Fruit fly (Drosophila melanogaster) whole organism, embryonic: ENCODE measurements around the gene CG4537.

Source experiments
- Bdp1 ChIP-seq: fragments of 200-800 bp; sonication (Bioruptor generic); optimal IDR thresholded peaks from 3 replicates; lab custom pipeline; 2016; ENCODE audit warnings: missing biosample characterization, missing genetic modification characterization
- CG10147 ChIP-seq: fragments of 200-800 bp; sonication (Bioruptor generic); optimal IDR thresholded peaks from 2 replicates; lab custom pipeline; 2019; ENCODE audit warnings: missing biosample characterization, mild to moderate bottlenecking, missing genetic modification characterization, moderate library complexity
- CG10543 ChIP-seq: fragments of 200-800 bp; sonication (Bioruptor generic); optimal IDR thresholded peaks from 3 replicates; lab custom pipeline; 2017; ENCODE audit warnings: missing biosample characterization, mild to moderate bottlenecking, missing genetic modification characterization, moderate library complexity
- CG10979 ChIP-seq: fragments of 200-800 bp; sonication (Bioruptor generic); optimal IDR thresholded peaks from 2 replicates; lab custom pipeline; 2018; ENCODE audit warnings: missing biosample characterization, mild to moderate bottlenecking, missing genetic modification characterization, moderate library complexity
- CG11456 ChIP-seq: fragments of 200-800 bp; sonication (Bioruptor generic); IDR thresholded peaks from 3 replicates; pipeline ENCODE4 v1.3.6; 2022; ENCODE audit warnings: missing biosample characterization, missing genetic modification characterization
- CG12071 ChIP-seq: fragments of 200-800 bp; sonication (Bioruptor generic); optimal IDR thresholded peaks from 3 replicates; lab custom pipeline; 2018; ENCODE audit warnings: missing biosample characterization, mild to moderate bottlenecking, missing genetic modification characterization
- CG12299 ChIP-seq: fragments of 200-800 bp; sonication (Bioruptor generic); optimal IDR thresholded peaks from 2 replicates; lab custom pipeline; 2018; ENCODE audit warnings: missing biosample characterization, mild to moderate bottlenecking, missing genetic modification characterization
- CG1233 ChIP-seq: fragments of 200-800 bp; sonication (Bioruptor generic); optimal IDR thresholded peaks from 4 replicates; lab custom pipeline; 2018; ENCODE audit warnings: missing biosample characterization, mild to moderate bottlenecking, missing genetic modification characterization
- CG13894 ChIP-seq: fragments of 200-800 bp; sonication (Bioruptor generic); optimal IDR thresholded peaks from 3 replicates; lab custom pipeline; 2018; ENCODE audit warnings: missing biosample characterization, mild to moderate bottlenecking, missing genetic modification characterization, moderate library complexity
- CG1603 ChIP-seq: fragments of 200-800 bp; sonication (Bioruptor generic); optimal IDR thresholded peaks from 2 replicates; lab custom pipeline; 2019; ENCODE audit warnings: missing biosample characterization, mild to moderate bottlenecking, missing genetic modification characterization, moderate library complexity
- CG17568 ChIP-seq: fragments of 200-800 bp; sonication (Bioruptor generic); optimal IDR thresholded peaks from 2 replicates; lab custom pipeline; 2018; ENCODE audit warnings: missing biosample characterization, mild to moderate bottlenecking, missing genetic modification characterization, moderate library complexity
- CG17802 ChIP-seq: fragments of 200-800 bp; sonication (Bioruptor generic); optimal IDR thresholded peaks from 2 replicates; lab custom pipeline; 2018; ENCODE audit warnings: missing biosample characterization, mild to moderate bottlenecking, missing genetic modification characterization, moderate library complexity
- CG30431 ChIP-seq: fragments of 200-800 bp; sonication (Bioruptor generic); optimal IDR thresholded peaks from 2 replicates; lab custom pipeline; 2017; ENCODE audit warnings: missing biosample characterization, missing genetic modification characterization
- CG31441 ChIP-seq: fragments of 200-800 bp; sonication (Bioruptor generic); IDR thresholded peaks from 2 replicates; pipeline ENCODE4 v1.3.6; 2022; ENCODE audit warnings: missing biosample characterization, missing genetic modification characterization
- CG33213 ChIP-seq: fragments of 200-800 bp; sonication (Bioruptor generic); optimal IDR thresholded peaks from 3 replicates; lab custom pipeline; 2016; ENCODE audit warnings: missing biosample characterization, missing genetic modification characterization
- CG5245 ChIP-seq: fragments of 200-800 bp; sonication (Bioruptor generic); optimal IDR thresholded peaks from 3 replicates; lab custom pipeline; 2016; ENCODE audit warnings: missing biosample characterization, missing genetic modification characterization
- CG6765 ChIP-seq: fragments of 200-800 bp; sonication (Bioruptor generic); optimal IDR thresholded peaks from 3 replicates; lab custom pipeline; 2017; ENCODE audit warnings: missing biosample characterization, mild to moderate bottlenecking, missing genetic modification characterization
- CG9609 ChIP-seq: fragments of 200-800 bp; sonication (Bioruptor generic); optimal IDR thresholded peaks from 3 replicates; lab custom pipeline; 2016; ENCODE audit warnings: missing biosample characterization, missing genetic modification characterization
- D19B ChIP-seq: fragments of 200-800 bp; sonication (Bioruptor generic); optimal IDR thresholded peaks from 2 replicates; lab custom pipeline; 2017; ENCODE audit warnings: missing biosample characterization, mild to moderate bottlenecking, missing genetic modification characterization
- Dbx ChIP-seq: fragments of 200-800 bp; sonication (Bioruptor generic); IDR thresholded peaks from 3 replicates; pipeline ENCODE4 v1.3.6; 2022; ENCODE audit warnings: missing biosample characterization, missing genetic modification characterization
- GATAe ChIP-seq: fragments of 200-800 bp; sonication (Bioruptor generic); conservative IDR thresholded peaks from 2 replicates; pipeline ENCODE4 v1.3.6; 2022; ENCODE audit warnings: missing biosample characterization, missing genetic modification characterization
- HLH3B ChIP-seq: fragments of 200-800 bp; sonication (Bioruptor generic); IDR thresholded peaks from 2 replicates; pipeline ENCODE4 v1.3.6; 2022; ENCODE audit warnings: missing biosample characterization, missing genetic modification characterization
- Hmx ChIP-seq: fragments of 200-800 bp; sonication (Bioruptor generic); optimal IDR thresholded peaks from 2 replicates; lab custom pipeline; 2016; ENCODE audit warnings: missing biosample characterization, missing genetic modification characterization
- MTF-1 ChIP-seq: fragments of 200-800 bp; sonication (Bioruptor generic); optimal IDR thresholded peaks from 2 replicates; lab custom pipeline; 2018; ENCODE audit warnings: missing biosample characterization, mild to moderate bottlenecking, missing genetic modification characterization, borderline replicate concordance
- Opbp ChIP-seq: fragments of 200-800 bp; sonication (Bioruptor generic); IDR thresholded peaks from 3 replicates; pipeline ENCODE4 v1.3.6; 2022; ENCODE audit warnings: missing biosample characterization, missing genetic modification characterization; ENCODE audit not compliant: partially characterized antibody
- PHDP ChIP-seq: fragments of 200-800 bp; sonication (Bioruptor generic); optimal IDR thresholded peaks from 3 replicates; lab custom pipeline; 2018; ENCODE audit warnings: missing biosample characterization, mild to moderate bottlenecking, missing genetic modification characterization, moderate library complexity
- ac ChIP-seq: fragments of 200-800 bp; sonication (Bioruptor generic); optimal IDR thresholded peaks from 3 replicates; lab custom pipeline; 2017; ENCODE audit warnings: missing biosample characterization, mild to moderate bottlenecking, missing genetic modification characterization
- ap ChIP-seq: fragments of 200-800 bp; sonication (Bioruptor generic); IDR thresholded peaks from 2 replicates; pipeline ENCODE4 v1.3.6; 2022; ENCODE audit warnings: missing biosample characterization, missing genetic modification characterization
- ara ChIP-seq: fragments of 200-800 bp; sonication (Bioruptor generic); IDR thresholded peaks from 2 replicates; pipeline ENCODE4 v1.3.6; 2022; ENCODE audit warnings: missing biosample characterization, missing genetic modification characterization
- ase ChIP-seq: fragments of 200-800 bp; sonication (Bioruptor generic); IDR thresholded peaks from 3 replicates; pipeline ENCODE4 v1.3.6; 2022; ENCODE audit warnings: missing biosample characterization, missing genetic modification characterization
- bigmax ChIP-seq: fragments of 200-800 bp; sonication (Bioruptor generic); optimal IDR thresholded peaks from 2 replicates; lab custom pipeline; 2018; ENCODE audit warnings: missing biosample characterization, mild to moderate bottlenecking, missing genetic modification characterization
- chif ChIP-seq, 2 experiments: fragments of 200-800 bp; sonication (Bioruptor generic); optimal IDR thresholded peaks; 3 replicates each; lab custom pipeline; 2016; ENCODE audit warnings: missing biosample characterization in 2 of 2, missing genetic modification characterization in 2 of 2
- corto ChIP-seq: fragments of 200-800 bp; sonication (Bioruptor generic); optimal IDR thresholded peaks from 2 replicates; lab custom pipeline; 2016; ENCODE audit warnings: missing biosample characterization, mild to moderate bottlenecking, missing genetic modification characterization, moderate library complexity
- dmrt99B ChIP-seq: fragments of 200-800 bp; sonication (Bioruptor generic); optimal IDR thresholded peaks from 2 replicates; lab custom pipeline; 2018; ENCODE audit warnings: missing biosample characterization, mild to moderate bottlenecking, missing genetic modification characterization, moderate library complexity
- exex ChIP-seq: fragments of 200-800 bp; sonication (Bioruptor generic); optimal IDR thresholded peaks from 4 replicates; lab custom pipeline; 2018; ENCODE audit warnings: missing biosample characterization, mild to moderate bottlenecking, missing genetic modification characterization, moderate library complexity
- eyg ChIP-seq: fragments of 200-800 bp; sonication (Bioruptor generic); optimal IDR thresholded peaks from 3 replicates; lab custom pipeline; 2016; ENCODE audit warnings: missing biosample characterization, missing genetic modification characterization
- insv ChIP-seq, 2 experiments: fragments of 200-800 bp; sonication (Bioruptor generic); optimal IDR thresholded peaks; 3 replicates each; lab custom pipeline; 2016 to 2018; ENCODE audit warnings: missing biosample characterization in 2 of 2, missing genetic modification characterization in 2 of 2
- kni ChIP-seq: fragments of 200-800 bp; sonication (Bioruptor generic); optimal IDR thresholded peaks from 3 replicates; lab custom pipeline; 2017; ENCODE audit warnings: mild to moderate bottlenecking, missing biosample characterization, missing genetic modification reagents, missing genetic modification characterization
- lmd ChIP-seq: fragments of 200-800 bp; sonication (Bioruptor generic); IDR thresholded peaks from 2 replicates; pipeline ENCODE4 v1.3.6; 2022; ENCODE audit warnings: missing biosample characterization, missing genetic modification characterization
- lov ChIP-seq, 2 experiments: fragments of 200-800 bp in 1 of 2; fragments of >200 bp in 1 of 2; sonication (Bioruptor generic) in 1 of 2; IDR thresholded peaks in 1 of 2; optimal IDR thresholded peaks in 1 of 2; 2 replicates in 1 of 2; 3 replicates in 1 of 2; pipeline versions ENCODE4 v1.3.6 to Lab custom; 2017 to 2022; ENCODE audit warnings: missing biosample characterization in 1 of 2, missing genetic modification characterization in 1 of 2
- mld ChIP-seq: fragments of 200-800 bp; sonication (Bioruptor generic); IDR thresholded peaks from 3 replicates; pipeline ENCODE4 v1.3.6; 2022; ENCODE audit warnings: missing biosample characterization, missing genetic modification characterization; ENCODE audit not compliant: partially characterized antibody
- pfk ChIP-seq: fragments of 200-800 bp; sonication (Bioruptor generic); optimal IDR thresholded peaks from 2 replicates; lab custom pipeline; 2018; ENCODE audit warnings: missing biosample characterization, mild to moderate bottlenecking, missing genetic modification characterization, moderate library complexity
- sc ChIP-seq, 3 experiments: fragments of >200 bp in 2 of 3; fragments of 200-800 bp in 1 of 3; sonication (Bioruptor generic) in 1 of 3; optimal IDR thresholded peaks; 2 replicates in 2 of 3; 3 replicates in 1 of 3; lab custom pipeline; 2017; ENCODE audit warnings: mild to moderate bottlenecking in 1 of 3, missing biosample characterization in 1 of 3, missing genetic modification characterization in 1 of 3, missing genetic modification reagents in 1 of 3
- so ChIP-seq: fragments of 200-800 bp; sonication (Bioruptor generic); IDR thresholded peaks from 3 replicates; pipeline ENCODE4 v1.3.6; 2022; ENCODE audit warnings: missing biosample characterization, missing genetic modification characterization
- tna ChIP-seq: fragments of 200-800 bp; sonication (Bioruptor generic); IDR thresholded peaks from 2 replicates; pipeline ENCODE4 v1.3.6; 2022; ENCODE audit warnings: missing biosample characterization, missing genetic modification characterization; ENCODE audit not compliant: partially characterized antibody
- trem ChIP-seq: fragments of 200-800 bp; optimal IDR thresholded peaks from 3 replicates; lab custom pipeline; 2019; ENCODE audit warnings: missing biosample characterization, mild to moderate bottlenecking, missing genetic modification characterization, moderate library complexity
- unc-4 ChIP-seq: fragments of 200-800 bp; sonication (Bioruptor generic); IDR thresholded peaks from 2 replicates; pipeline ENCODE4 v1.3.6; 2022; ENCODE audit warnings: missing biosample characterization, missing genetic modification characterization; ENCODE audit not compliant: partially characterized antibody
- vvl ChIP-seq: fragments of 200-800 bp; sonication (Bioruptor generic); IDR thresholded peaks from 2 replicates; pipeline ENCODE4 v1.3.6; 2022; ENCODE audit warnings: missing biosample characterization, missing genetic modification characterization
- zen2 ChIP-seq: fragments of 200-800 bp; sonication (Bioruptor generic); IDR thresholded peaks from 3 replicates; pipeline ENCODE4 v1.3.6; 2022; ENCODE audit warnings: missing biosample characterization, missing genetic modification characterization; ENCODE audit not compliant: partially characterized antibody

The CG4537 gene

DNA sequence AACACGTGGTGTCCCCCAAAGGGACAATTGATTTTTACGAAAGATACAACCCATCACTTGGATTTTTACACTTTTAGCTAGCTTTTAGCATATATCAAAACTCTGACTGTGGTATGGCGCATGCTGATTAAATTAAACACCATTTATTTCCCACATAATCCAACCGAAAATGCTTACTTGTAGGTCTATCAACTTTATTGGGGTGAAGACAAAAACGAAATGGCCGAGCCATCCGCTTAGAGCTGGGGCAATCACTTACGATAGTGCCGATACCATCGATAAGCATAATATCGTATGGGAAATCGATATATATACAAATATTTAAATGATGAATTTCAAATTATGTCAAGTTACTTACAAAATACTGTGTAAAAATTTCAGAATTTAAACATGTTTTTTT lies 6.6 kb downstream of the CG4537 start, which contains the start of gene RpS2 (continued):
- TF ChIP-seq exex (peak; percentile 31), mld (GFP tag; lab: Robert Waterston, UW) (peak; percentile 98), vvl (GFP tag; lab: Robert Waterston, UW) (peak; percentile 69), D19B (GFP tag; lab: Kevin White, UChicago) (no peak), CG5245 (GFP tag; lab: Kevin White, UChicago) (no peak), eyg (no peak), CG17568 (GFP tag; lab: Kevin White, UChicago) (peak; percentile 46), trem (no peak), CG10147 (GFP tag; lab: Kevin White, UChicago) (peak; percentile 5), dmrt99B (no peak), so (GFP tag; lab: Robert Waterston, UW) (no peak), CG13894 (tag; lab: Kevin White, UChicago) (peak; percentile 69), chif (GFP tag; optimal IDR thresholded peaks at IDR 0.05; lab: Kevin White, UChicago) (peak in 1 of 2 experiments; percentile 24), kni (GFP tag; lab: Kevin White, UChicago) (peak; percentile 38), CG12071 (no peak), bigmax (GFP tag; lab: Kevin White, UChicago) (peak; percentile 66), Bdp1 (no peak), CG10979 (tag; lab: Kevin White, UChicago) (peak; percentile 38), insv (GFP tag; optimal IDR thresholded peaks at IDR 0.05; lab: Kevin White, UChicago) (peak in 1 of 2 experiments; percentile 32), CG33213 (GFP tag; lab: Kevin White, UChicago) (peak; percentile 39), GATAe (no peak), ap (no peak), ac (GFP tag; lab: Kevin White, UChicago) (peak; percentile 10), sc (optimal IDR thresholded peaks at IDR 0.05; lab: Kevin White, UChicago) (no peak), sc (GFP tag; optimal IDR thresholded peaks at IDR 0.05; lab: Kevin White, UChicago) (no peak), PHDP (tag; lab: Kevin White, UChicago) (peak; percentile 67), MTF-1 (GFP tag; lab: Kevin White, UChicago) (peak; percentile 2), ara (no peak), Dbx (peak; percentile 75), CG12299 (tag; lab: Kevin White, UChicago) (no peak), lov (optimal IDR thresholded peaks at IDR 0.05; lab: Kevin White, UChicago) (no peak), lov (GFP tag; IDR thresholded peaks at IDR 0.05; lab: Robert Waterston, UW) (no peak), CG31441 (peak; percentile 43; the same call in 1 of the 2 replicates), Hmx (GFP tag; lab: Kevin White, UChicago) (no peak), HLH3B (GFP tag; lab: Robert Waterston, UW) (0 out of 2 replicates have a peak, but pooled peaks have one; percentile 17), CG10543 (GFP tag; lab: Kevin White, UChicago) (peak; percentile 47), CG1233 (no peak), pfk (GFP tag; lab: Kevin White, UChicago) (peak; percentile 64), CG9609 (GFP tag; lab: Kevin White, UChicago) (peak; percentile 19), CG17802 (no peak), lmd (GFP tag; lab: Robert Waterston, UW) (no peak), corto (no peak), CG1603 (tag; lab: Kevin White, UChicago) (peak; percentile 90), CG6765 (GFP tag; lab: Kevin White, UChicago) (no peak), tna (GFP tag; lab: Robert Waterston, UW) (peak; percentile 97), CG11456 (0 out of 3 replicates have a peak, but pooled peaks have one; percentile 6), CG30431 (GFP tag; lab: Kevin White, UChicago) (no peak), Opbp (GFP tag; lab: Robert Waterston, UW) (peak; percentile 100), ase (GFP tag; lab: Robert Waterston, UW) (no peak), unc-4 (GFP tag; lab: Robert Waterston, UW) (peak; percentile 99), zen2 (GFP tag; lab: Robert Waterston, UW) (peak; percentile 99)
